Fruit fly (Drosophila melanogaster) whole organism, adult: ENCODE results near the gene pod1.

Experiments
- CG11617 ChIP-seq: fragments of 200-800 bp; sonication (Bioruptor generic); optimal IDR thresholded peaks from 2 replicates; lab custom pipeline; 2017; ENCODE audit warnings: mild to moderate bottlenecking, missing biosample characterization, missing genetic modification reagents, missing genetic modification characterization
- CG12768 ChIP-seq: fragments of 200-800 bp; sonication (Bioruptor generic); optimal IDR thresholded peaks from 2 replicates; lab custom pipeline; 2017; ENCODE audit warnings: missing biosample characterization, missing genetic modification characterization, mild to moderate bottlenecking, moderate library complexity, missing genetic modification reagents
- CG1620 ChIP-seq: fragments of 200-800 bp; sonication (Bioruptor generic); optimal IDR thresholded peaks from 2 replicates; lab custom pipeline; 2016; ENCODE audit warnings: missing biosample characterization, missing genetic modification characterization
- CG33017 ChIP-seq: fragments of 200-800 bp; sonication (Bioruptor generic); optimal IDR thresholded peaks from 2 replicates; lab custom pipeline; 2018; ENCODE audit warnings: missing biosample characterization, mild to moderate bottlenecking, missing genetic modification characterization, moderate library complexity
- CG5204 ChIP-seq: fragments of 200-800 bp; sonication (Bioruptor generic); optimal IDR thresholded peaks from 2 replicates; lab custom pipeline; 2016; ENCODE audit warnings: missing biosample characterization, missing genetic modification characterization
- CG7045 ChIP-seq: fragments of 200-800 bp; sonication (Bioruptor generic); optimal IDR thresholded peaks from 2 replicates; lab custom pipeline; 2017; ENCODE audit warnings: missing biosample characterization, mild to moderate bottlenecking, missing genetic modification characterization
- CG7101 ChIP-seq: fragments of 200-800 bp; sonication (Bioruptor generic); optimal IDR thresholded peaks from 2 replicates; lab custom pipeline; 2018; ENCODE audit warnings: missing biosample characterization, mild to moderate bottlenecking, missing genetic modification characterization, moderate library complexity
- Clk ChIP-seq: fragments of 200-800 bp; sonication (Bioruptor generic); optimal IDR thresholded peaks from 2 replicates; lab custom pipeline; 2017; ENCODE audit warnings: missing biosample characterization, missing genetic modification characterization
- bab1 ChIP-seq: fragments of 200-800 bp; sonication (Bioruptor generic); optimal IDR thresholded peaks from 3 replicates; lab custom pipeline; 2019; ENCODE audit warnings: missing biosample characterization, mild to moderate bottlenecking, missing genetic modification characterization, moderate library complexity
- cic ChIP-seq: fragments of 200-800 bp; sonication (Bioruptor generic); optimal IDR thresholded peaks from 2 replicates; lab custom pipeline; 2017; ENCODE audit warnings: missing biosample characterization, mild to moderate bottlenecking, missing genetic modification characterization, moderate library complexity
- cnc ChIP-seq, 2 experiments: fragments of >200 bp; optimal IDR thresholded peaks; 2 replicates each; lab custom pipeline; 2017
- pad ChIP-seq: fragments of 200-800 bp; sonication (Bioruptor generic); optimal IDR thresholded peaks from 3 replicates; lab custom pipeline; 2017; ENCODE audit warnings: missing biosample characterization, missing genetic modification characterization, mild to moderate bottlenecking, moderate library complexity, missing genetic modification reagents
- tj ChIP-seq: fragments of 200-800 bp; sonication (Bioruptor generic); optimal IDR thresholded peaks from 3 replicates; lab custom pipeline; 2017; ENCODE audit warnings: missing biosample characterization, mild to moderate bottlenecking, missing genetic modification characterization, moderate library complexity
- toe ChIP-seq: fragments of 200-800 bp; sonication (Bioruptor generic); optimal IDR thresholded peaks from 2 replicates; lab custom pipeline; 2016; ENCODE audit warnings: missing biosample characterization, missing genetic modification characterization

DNA sequence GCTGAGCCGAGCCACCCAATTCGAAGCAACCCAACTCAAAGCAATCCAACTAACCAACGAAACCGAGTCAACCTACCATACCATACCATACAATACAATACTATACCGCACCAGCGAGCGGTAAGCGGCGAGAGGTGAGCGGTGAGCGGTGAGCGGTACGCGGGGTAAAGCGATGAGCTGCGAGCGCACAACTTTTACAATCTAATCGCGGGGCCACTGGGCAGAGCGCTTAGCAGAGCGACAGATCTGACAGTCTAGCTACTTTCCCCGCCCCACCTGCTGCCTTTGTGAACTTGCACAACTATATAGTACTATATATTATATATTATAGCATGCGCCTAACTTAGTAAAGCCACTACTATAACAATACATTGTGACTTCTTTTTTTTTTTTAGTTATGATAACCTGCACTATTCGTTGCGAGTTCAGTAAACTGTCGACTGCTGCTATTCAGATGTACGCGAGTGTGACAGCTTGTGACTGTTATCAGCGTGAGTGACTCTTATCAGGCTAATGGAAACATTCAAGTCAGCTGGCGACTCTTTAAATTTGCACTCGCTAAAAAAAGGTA, 2.7 kb upstream of the pod1 start:
- peak; percentile 69 for TF ChIP-seq pad (GFP tag; lab: Kevin White, UChicago)
- peak; percentile 66 for TF ChIP-seq CG11617 (GFP tag; lab: Kevin White, UChicago)
- TF ChIP-seq CG7045, result no peak
- peak; percentile 79 for TF ChIP-seq CG12768
- no peak for TF ChIP-seq Clk (GFP tag; lab: Kevin White, UChicago)
- TF ChIP-seq CG33017 (tag; lab: Kevin White, UChicago), result peak; percentile 28
- peak; percentile 45 for TF ChIP-seq CG7101 (tag; lab: Kevin White, UChicago)
- peak; percentile 93 for TF ChIP-seq cic
- peak; percentile 37 for TF ChIP-seq tj (GFP tag; lab: Kevin White, UChicago)
- no peak for TF ChIP-seq CG1620
- no peak for TF ChIP-seq cnc (optimal IDR thresholded peaks at IDR 0.05; lab: Kevin White, UChicago)
- TF ChIP-seq CG5204 (GFP tag; lab: Kevin White, UChicago), result no peak
- peak; percentile 11 for TF ChIP-seq toe (GFP tag; lab: Kevin White, UChicago)
- TF ChIP-seq bab1 (GFP tag; lab: Kevin White, UChicago), result peak; percentile 47
